Fruit fly (Drosophila melanogaster): ENCODE results near the gene Tim13.

DNA sequence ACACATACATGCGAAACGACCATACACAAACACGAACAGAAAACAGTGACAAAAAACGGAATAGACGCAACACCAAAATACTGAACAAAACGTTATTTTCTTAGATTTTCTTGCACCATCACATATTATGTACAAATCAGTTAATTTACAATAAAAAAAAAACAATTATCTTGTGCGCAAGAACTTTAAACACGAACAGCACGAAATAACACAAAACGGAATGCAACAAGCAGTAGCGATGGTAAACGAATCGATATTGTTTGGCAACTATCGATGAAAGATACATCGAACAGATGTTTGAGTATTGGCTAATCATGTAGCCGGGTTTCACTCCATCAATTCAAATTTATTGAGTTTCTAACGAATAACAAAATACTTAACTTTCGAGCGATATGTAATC, 15.5 kb upstream of the Tim13 start, which contains the start of gene Pi3K68D:
- TF ChIP-seq psq (optimal IDR thresholded peaks at IDR 0.05) (no peak), insv (optimal IDR thresholded peaks at IDR 0.05) (no peak), h (optimal IDR thresholded peaks at IDR 0.05) (no peak)

All from Kc167 (cell line).